Worm (Caenorhabditis elegans): ENCODE results near the gene nlp-63.

nlp-63 gene

DNA sequence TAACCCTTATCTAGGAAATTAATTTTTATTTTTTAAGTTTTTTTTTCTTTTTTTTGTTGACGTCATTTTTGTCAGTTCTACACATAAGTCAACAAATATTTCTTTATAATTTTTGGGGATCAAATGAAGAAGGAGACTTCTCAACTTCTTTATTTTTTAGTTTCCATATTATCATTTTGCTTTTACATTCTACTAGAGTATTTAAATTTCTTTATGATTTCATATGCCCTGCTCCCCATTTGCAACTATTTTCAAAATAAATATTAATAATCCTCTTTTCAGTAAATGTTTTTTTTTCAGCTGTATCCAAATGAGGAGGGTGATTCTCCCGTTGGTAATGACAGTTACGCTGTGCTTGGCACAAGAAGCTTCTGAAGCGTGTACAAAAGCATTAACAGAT lies 17.8 kb upstream of the nlp-63 start, which contains the start of gene phg-1:
Gene phg-1, plus strand, starts transcription at position 301 of the 400 bp plus-strand sequence.
- no peak for TF ChIP-seq sma-9 (GFP tag; optimal IDR thresholded peaks at IDR 0.05)
- TF ChIP-seq sma-9 (tag; optimal IDR thresholded peaks at IDR 0.05): no peak
- no peak for TF ChIP-seq nhr-11 (tag; optimal IDR thresholded peaks at IDR 0.05)
- TF ChIP-seq nhr-6 (tag; optimal IDR thresholded peaks at IDR 0.05): no peak

DNA sequence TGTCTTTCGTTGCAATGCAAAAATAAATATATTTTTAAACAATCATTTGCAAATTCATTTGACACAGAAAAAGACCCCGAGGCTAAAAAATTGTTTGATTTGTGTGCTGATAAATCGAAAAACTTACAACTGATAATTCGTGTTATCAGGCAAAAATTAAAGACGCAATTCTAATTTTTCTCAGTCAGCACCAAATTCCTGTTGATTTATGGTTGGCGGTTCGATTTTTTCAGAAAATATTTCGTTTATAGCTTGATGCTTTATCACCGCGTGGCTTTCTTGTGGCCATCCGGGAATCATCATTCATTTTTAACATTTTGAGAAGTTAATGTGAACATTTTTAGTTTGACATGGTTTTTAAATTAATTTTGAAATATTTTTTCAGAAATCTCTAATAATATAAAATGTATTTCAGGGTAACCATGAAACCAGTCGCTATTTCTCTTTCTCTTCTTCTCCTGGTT lies 16.0 kb upstream of the nlp-63 start, which contains the start of gene asah-2:
Gene asah-2, plus strand, starts transcription at position 414 of the 464 bp plus-strand sequence.
- no peak for TF ChIP-seq lin-13 (GFP tag; optimal IDR thresholded peaks at IDR 0.05)
- peak; percentile 88 for TF ChIP-seq fos-1 (tag; optimal IDR thresholded peaks at IDR 0.05)
- TF ChIP-seq sma-9 (GFP tag; optimal IDR thresholded peaks at IDR 0.05): peak; percentile 25
- no peak for TF ChIP-seq sma-9 (tag; optimal IDR thresholded peaks at IDR 0.05)

DNA sequence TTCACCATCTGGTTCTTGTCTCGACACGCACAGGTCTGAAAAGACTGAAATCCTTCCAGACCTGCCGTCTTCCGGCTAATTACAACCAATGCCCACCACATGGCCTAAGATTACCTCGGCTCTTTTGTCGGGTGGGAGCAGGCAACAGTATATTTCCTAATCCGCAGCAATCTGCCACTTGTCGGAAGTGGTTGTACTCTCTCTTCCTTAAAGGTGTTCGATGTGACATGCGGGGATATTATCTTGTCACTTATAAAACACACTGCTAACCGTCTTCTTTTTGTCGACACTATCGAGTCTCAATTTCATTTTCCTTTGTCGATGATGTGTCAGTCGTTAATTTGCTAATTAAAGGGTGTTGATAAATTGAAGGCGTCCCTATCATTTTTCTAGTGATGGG lies 11.1 kb upstream of the nlp-63 start, which contains the start of gene F27E5.3:
Gene F27E5.3, minus strand, starts transcription at position 101 of the 400 bp plus-strand sequence.
- TF ChIP-seq crh-2 (tag; optimal IDR thresholded peaks at IDR 0.05) (no peak), egl-27 (tag; optimal IDR thresholded peaks at IDR 0.05) (no peak), snpc-4 (tag; optimal IDR thresholded peaks at IDR 0.05) (no peak), lin-11 (tag; optimal IDR thresholded peaks at IDR 0.05) (no peak), nhr-6 (tag; optimal IDR thresholded peaks at IDR 0.05) (no peak), unc-39 (tag; optimal IDR thresholded peaks at IDR 0.05) (no peak), ztf-1 (GFP tag; conservative IDR thresholded peaks at IDR 0.05) (no peak), skn-1 (tag; optimal IDR thresholded peaks at IDR 0.05) (no peak), unc-55 (GFP tag; optimal IDR thresholded peaks at IDR 0.05) (no peak), nhr-11 (tag; optimal IDR thresholded peaks at IDR 0.05) (no peak), nhr-129 (tag; optimal IDR thresholded peaks at IDR 0.05) (no peak), nhr-23 (tag; optimal IDR thresholded peaks at IDR 0.05) (no peak), lsy-2 (tag; optimal IDR thresholded peaks at IDR 0.05) (no peak)

DNA sequence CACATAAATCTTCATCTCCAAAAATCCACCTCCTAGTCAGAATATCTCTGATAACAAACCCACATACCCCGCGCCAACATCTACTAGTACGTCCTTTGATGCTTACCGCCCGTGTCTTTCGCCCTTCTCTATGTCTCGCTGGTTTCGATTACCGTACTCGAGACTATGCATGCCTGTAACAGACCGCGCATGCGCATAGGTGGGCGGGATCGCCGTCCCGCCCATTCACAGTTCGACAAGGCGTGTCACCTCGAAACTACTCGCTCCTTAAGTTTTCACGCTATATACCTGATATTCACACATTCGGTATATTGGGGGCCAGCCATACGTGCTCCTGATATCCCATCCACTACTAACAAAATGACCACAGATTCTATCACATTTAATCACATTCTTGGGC lies 8.7 kb upstream of the nlp-63 start, which contains the start of gene pax-3:
Gene pax-3, plus strand, starts transcription at position 83 of the 400 bp plus-strand sequence.
- TF ChIP-seq lin-13 (GFP tag; optimal IDR thresholded peaks at IDR 0.05) (no peak), R02D3.7 (tag; optimal IDR thresholded peaks at IDR 0.05) (no peak), unc-39 (tag; optimal IDR thresholded peaks at IDR 0.05) (no peak), dmd-4 (tag; optimal IDR thresholded peaks at IDR 0.05) (no peak), zag-1 (tag; optimal IDR thresholded peaks at IDR 0.05) (no peak), sma-9 (GFP tag; optimal IDR thresholded peaks at IDR 0.05) (no peak), sma-9 (tag; optimal IDR thresholded peaks at IDR 0.05) (no peak), unc-62 (GFP tag; optimal IDR thresholded peaks at IDR 0.05) (no peak), elt-3 (tag; optimal IDR thresholded peaks at IDR 0.05) (no peak)

DNA sequence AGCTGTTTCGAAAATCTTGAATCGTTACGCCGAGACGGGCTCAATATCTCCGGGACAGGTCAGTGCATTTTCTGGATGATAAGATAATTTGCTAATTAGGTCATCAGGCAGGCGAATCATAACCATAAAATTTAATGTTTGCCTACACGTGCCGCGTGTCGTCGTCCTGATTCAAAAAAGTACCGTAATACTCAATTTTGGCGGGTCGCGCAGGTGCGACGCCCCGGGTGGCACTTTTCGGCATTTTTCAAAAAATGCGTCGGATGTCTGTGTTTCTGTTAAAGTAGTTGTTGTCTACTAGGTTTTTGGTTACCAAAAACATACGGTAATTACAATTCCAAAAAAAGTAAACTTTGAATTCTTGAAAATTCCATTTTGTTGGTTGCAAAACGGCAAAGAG lies 7.7 kb upstream of the nlp-63 start:
- no peak for TF ChIP-seq crh-2 (tag; optimal IDR thresholded peaks at IDR 0.05)
- TF ChIP-seq mab-5 (tag; optimal IDR thresholded peaks at IDR 0.05): no peak
- TF ChIP-seq zag-1 (tag; optimal IDR thresholded peaks at IDR 0.05): no peak
- TF ChIP-seq ceh-82 (tag; optimal IDR thresholded peaks at IDR 0.05): no peak
- no peak for TF ChIP-seq unc-55 (GFP tag; optimal IDR thresholded peaks at IDR 0.05)
- TF ChIP-seq sma-9 (GFP tag; optimal IDR thresholded peaks at IDR 0.05): no peak
- TF ChIP-seq sma-9 (tag; optimal IDR thresholded peaks at IDR 0.05): no peak
- TF ChIP-seq nhr-25 (tag; optimal IDR thresholded peaks at IDR 0.05): no peak
- TF ChIP-seq fos-1 (tag; optimal IDR thresholded peaks at IDR 0.05): no peak
- no peak for TF ChIP-seq nhr-237 (tag; optimal IDR thresholded peaks at IDR 0.05)
- no peak for TF ChIP-seq egl-27 (tag; optimal IDR thresholded peaks at IDR 0.05)

DNA sequence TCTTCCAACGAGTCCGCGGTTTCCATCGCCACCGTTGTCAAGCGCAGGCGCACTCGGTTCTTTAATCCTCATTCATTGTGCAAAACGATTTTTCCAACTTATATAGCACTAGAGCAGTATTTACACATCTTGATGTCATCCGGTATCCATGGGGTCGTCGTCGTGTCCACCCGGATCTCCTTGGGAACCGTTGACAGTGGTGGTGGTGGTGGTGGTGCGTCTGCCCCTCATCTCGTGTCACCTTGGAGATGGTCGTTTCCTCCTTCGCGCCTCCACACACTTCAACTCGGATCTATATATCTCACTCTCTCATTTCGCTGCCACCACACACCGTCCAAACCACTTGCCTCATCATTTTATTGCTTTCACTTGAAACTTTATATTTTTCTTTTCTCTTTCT lies 7.6 kb downstream of the nlp-63 start:
- TF ChIP-seq ceh-16 (tag; optimal IDR thresholded peaks at IDR 0.05) (no peak), ztf-1 (GFP tag; conservative IDR thresholded peaks at IDR 0.05) (0 out of 2 replicates have a peak, but pooled peaks have one; percentile 69)

DNA sequence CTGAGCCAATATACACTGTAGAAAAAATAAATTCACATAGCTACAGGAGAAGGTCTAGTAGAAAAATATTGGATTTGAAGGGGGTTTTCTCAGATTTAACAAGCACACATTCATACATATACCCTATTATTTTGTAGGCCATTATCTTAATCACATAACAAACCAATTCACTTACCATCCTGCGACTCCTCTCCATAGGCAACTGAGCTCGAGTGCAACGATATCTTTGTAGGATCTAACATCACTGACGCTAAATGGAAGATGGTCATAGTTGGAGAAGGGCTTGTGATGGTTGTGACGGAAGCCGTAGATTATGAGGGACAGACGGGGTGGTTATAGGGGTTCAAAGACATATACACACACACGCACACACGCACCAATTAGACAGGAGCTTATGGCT lies 8.9 kb downstream of the nlp-63 start:
- TF ChIP-seq egl-27 (tag; optimal IDR thresholded peaks at IDR 0.05) (no peak), Y55F3AM.14 (GFP tag; optimal IDR thresholded peaks at IDR 0.05) (no peak), lsy-2 (tag; optimal IDR thresholded peaks at IDR 0.05) (no peak), peb-1 (tag; optimal IDR thresholded peaks at IDR 0.05) (no peak)
